Fruit fly (Drosophila melanogaster) Kc167 (cell line): ENCODE measurements around the gene CG42495.

Experiments used
- Myc ChIP-seq: fragments of >200 bp; optimal IDR thresholded peaks from 2 replicates; lab custom pipeline; 2017; ENCODE audit warnings: missing external identifiers
- Sin3A ChIP-seq: fragments of >200 bp; optimal IDR thresholded peaks from 2 replicates; lab custom pipeline; 2018; ENCODE audit warnings: missing external identifiers
- h ChIP-seq: fragments of >200 bp; optimal IDR thresholded peaks from 3 replicates; lab custom pipeline; 2018; ENCODE audit warnings: missing external identifiers
- insv ChIP-seq: fragments of >200 bp; optimal IDR thresholded peaks from 3 replicates; lab custom pipeline; 2018; ENCODE audit warnings: missing external identifiers
- psq ChIP-seq: fragments of >200 bp; optimal IDR thresholded peaks from 2 replicates; lab custom pipeline; 2017; ENCODE audit warnings: missing external identifiers
- ttk ChIP-seq: sonication (Bioruptor generic); optimal IDR thresholded peaks from 2 replicates; lab custom pipeline; 2017; ENCODE audit warnings: missing external identifiers

Gene CG42495

DNA sequence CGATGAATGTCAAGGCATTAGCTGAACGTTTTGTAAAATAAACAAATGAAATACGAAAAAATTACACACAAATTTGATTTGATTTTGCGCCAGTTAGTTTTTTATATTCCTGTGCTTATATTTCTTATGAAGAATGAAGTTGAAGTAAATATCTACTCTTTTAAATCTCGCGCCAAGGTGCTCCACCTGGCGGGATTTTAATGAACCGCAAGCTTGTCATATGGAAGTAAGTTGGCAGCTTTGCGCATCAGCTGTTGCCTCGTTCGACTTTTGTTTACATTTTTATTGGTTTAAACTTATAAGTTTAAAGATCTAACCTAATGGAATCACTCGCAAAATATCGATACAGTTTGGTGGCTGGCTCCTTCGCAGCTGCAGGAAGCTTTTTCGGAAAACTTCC is at the start of gene CG42495:
Gene CG42495, plus strand, starts transcription at position 247 of the 400 bp plus-strand sequence.
- TF ChIP-seq ttk (no peak), psq (lab: Kevin White, UChicago) (no peak), insv (no peak), Sin3A (no peak), h (lab: Kevin White, UChicago) (no peak), Myc (lab: Kevin White, UChicago) (no peak)

DNA sequence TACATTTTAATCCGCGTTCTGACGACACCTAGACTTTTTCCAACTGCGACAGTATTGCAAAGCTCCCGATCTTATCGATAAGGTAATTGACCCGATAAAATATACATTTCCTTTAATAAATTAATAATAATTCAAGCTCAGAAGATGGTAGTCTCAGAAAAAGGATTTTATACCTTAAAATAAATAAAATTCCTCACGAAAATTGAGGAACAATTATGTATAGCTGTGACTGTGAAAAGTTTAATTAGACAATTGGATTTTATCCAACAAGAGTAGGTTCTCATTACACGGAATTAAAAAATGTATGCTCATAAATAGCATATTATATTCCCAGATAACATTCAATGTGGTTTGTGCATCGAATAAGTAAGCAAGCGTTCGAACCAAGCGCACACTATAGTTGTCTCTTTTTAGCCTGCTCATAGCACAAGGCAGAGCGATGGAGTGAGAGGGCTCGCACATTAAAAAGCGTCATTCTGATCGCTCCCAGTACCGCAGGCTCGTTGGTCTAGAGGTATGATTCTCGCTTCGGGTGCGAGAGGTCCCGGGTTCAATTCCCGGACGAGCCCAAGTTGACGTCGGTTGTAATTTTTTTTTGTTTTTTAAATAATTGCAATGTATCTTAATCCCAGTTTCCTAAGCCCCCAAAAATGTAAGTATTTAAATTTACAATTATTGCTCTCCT is 49.1 kb upstream of the CG42495 start, which contains the start of the genes CG13380 and CG4174:
Gene CG13380, minus strand, starts transcription at position 51 of the 685 bp plus-strand sequence.
Gene CG4174, minus strand, starts transcription at position 51 of the 685 bp plus-strand sequence.
- TF ChIP-seq Myc (lab: Kevin White, UChicago) (no peak), ttk (no peak), psq (lab: Kevin White, UChicago) (no peak), insv (no peak)

DNA sequence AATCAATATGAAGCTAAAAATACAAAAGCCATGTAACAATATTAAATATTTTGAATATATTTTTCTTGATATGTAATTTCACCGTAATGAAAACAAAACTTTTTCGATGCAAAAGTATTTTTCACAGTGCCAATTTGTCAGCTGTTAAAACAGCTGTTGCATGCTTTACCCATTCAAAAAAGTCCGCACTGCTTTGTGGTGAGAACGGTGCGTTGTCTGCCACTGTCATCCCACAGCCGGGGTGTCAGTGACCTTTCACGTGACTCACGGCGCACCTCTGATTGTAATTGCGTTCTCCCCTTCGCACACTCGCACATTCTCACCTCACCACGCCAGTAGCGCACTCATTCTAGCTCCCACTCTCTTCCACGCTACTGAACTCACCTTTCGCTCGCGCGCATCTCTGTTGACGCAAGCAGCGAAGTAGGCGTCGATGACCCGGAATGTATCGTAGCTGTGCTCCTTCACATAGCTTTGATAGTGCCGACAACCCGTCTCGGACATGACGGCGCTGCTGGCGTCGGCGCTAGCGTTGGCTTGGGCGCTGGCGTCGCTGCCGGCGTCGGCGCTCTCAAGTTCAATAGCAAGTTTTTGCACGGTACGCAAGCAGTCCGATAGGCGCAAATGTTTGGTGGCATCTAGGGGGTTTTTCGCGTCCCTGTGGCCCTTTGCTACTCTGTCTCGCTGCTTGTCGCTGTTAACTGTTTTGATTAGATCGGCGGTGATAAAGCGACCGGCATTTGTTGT is 46.0 kb upstream of the CG42495 start:
- no peak for TF ChIP-seq insv
- TF ChIP-seq psq (lab: Kevin White, UChicago): no peak
- TF ChIP-seq h (lab: Kevin White, UChicago): no peak
- no peak for TF ChIP-seq ttk

DNA sequence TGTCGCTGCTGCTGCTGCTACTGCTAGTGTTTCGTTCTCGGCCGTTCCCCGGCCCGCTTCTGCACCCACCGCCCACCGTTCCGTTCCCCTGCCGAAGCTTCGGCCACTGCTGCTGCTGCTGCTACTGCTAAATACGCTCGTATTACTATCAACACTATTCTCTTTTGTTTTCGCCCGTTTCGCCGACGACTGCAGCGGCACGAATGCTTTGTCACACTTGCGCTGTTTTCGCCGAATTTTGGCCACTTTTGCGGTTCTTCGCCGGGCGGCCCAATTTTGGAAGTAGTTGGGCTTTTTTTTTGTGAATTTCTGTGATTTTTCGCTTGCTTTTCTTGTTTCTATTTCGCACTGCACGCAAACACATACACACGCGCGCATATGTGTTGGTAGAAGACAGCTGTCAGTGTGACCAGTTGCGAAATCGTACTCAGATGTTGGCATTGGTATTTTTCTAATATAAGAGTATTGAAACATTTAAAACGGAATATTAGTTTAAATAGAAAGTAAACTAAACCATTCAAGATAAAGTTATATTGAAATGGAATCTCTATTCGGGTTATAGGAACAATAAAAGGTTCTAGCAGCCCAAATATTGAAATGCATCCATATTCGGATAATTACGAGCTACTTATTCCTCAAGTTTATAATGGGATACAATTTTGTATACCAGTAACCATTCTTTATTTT is 45.3 kb upstream of the CG42495 start, which contains the start of gene not:
Gene not, minus strand, starts transcription at position 395 of the 687 bp plus-strand sequence.
- no peak for TF ChIP-seq psq (lab: Kevin White, UChicago)
- TF ChIP-seq insv: no peak
- TF ChIP-seq Sin3A: no peak
- TF ChIP-seq Myc (lab: Kevin White, UChicago): no peak
- TF ChIP-seq h (lab: Kevin White, UChicago): no peak
- TF ChIP-seq ttk: no peak

DNA sequence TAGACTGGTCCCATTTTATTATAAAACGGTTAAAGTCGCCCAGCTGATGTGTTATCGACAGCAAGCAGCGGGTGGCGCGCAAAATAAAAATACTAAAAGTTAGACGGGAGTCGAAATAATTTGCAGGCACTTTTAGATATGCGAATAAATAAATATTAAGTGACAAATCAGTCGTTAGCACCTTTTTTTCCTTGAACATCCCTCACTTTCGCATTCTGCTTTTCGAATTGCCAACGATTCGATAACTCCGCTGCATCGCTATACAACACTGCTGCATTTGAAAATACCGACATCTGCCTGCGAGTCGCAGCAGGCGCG is 44.8 kb upstream of the CG42495 start, which contains the start of gene bora:
Gene bora, plus strand, starts transcription at position 271 of the 318 bp plus-strand sequence.
- TF ChIP-seq Sin3A (no peak), ttk (no peak), h (lab: Kevin White, UChicago) (no peak), insv (no peak), Myc (lab: Kevin White, UChicago) (no peak), psq (lab: Kevin White, UChicago) (no peak)

DNA sequence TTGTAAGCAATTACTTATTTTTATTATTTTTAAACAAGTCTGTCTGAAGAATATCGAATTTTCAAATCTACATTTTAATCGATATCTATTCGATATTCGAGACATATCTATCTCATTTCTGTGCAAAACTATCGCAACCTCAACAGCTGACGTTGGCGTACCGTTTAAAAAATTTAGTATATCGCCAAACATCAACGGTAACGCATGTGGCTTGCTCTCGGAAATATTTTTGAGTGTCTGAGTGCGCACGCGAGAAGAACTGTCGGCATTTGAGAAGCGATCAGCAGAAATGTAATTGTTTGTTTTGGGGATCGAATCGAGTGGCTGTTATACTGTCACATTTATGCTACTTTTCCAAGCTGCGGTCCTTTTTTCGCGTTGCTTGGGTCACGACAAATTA is 41.4 kb upstream of the CG42495 start, which contains the start of gene MYPT-75D:
Gene MYPT-75D, plus strand, starts transcription at position 174 of the 400 bp plus-strand sequence.
- TF ChIP-seq Myc (lab: Kevin White, UChicago): no peak

DNA sequence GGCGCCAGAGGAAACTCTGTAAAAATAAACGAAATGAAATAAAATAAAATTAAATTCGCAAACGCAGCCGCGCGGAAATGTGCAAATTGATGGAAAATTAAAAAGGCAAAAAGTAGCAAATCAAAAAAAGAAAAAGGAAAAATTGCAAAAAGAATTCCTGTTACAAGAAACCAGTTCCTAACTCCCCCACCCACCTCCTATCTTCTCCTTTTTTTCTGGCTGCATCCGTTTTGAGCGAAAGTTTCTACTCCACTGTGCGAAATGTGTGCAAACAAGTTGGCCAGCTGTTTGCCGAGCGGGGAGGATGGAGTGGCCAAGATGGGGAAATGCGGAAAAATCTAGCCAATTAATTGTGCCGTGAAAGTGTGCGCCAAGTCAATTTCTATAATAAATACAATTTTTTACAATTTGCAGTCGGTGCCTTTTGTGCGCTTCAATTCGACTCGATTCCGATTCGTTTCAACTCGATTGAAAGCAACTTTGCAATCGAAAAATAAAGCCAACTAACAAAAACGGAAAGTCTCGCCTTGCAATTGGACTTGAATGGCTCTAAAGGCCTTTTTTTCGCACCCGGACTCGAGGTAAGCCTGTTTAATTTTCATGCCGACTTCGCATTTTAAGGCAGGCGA is 40.6 kb upstream of the CG42495 start:
- TF ChIP-seq Sin3A: no peak
- TF ChIP-seq Myc (lab: Kevin White, UChicago): no peak
- TF ChIP-seq h (lab: Kevin White, UChicago): no peak
- TF ChIP-seq insv: no peak
- TF ChIP-seq ttk: no peak
- TF ChIP-seq psq (lab: Kevin White, UChicago): no peak

DNA sequence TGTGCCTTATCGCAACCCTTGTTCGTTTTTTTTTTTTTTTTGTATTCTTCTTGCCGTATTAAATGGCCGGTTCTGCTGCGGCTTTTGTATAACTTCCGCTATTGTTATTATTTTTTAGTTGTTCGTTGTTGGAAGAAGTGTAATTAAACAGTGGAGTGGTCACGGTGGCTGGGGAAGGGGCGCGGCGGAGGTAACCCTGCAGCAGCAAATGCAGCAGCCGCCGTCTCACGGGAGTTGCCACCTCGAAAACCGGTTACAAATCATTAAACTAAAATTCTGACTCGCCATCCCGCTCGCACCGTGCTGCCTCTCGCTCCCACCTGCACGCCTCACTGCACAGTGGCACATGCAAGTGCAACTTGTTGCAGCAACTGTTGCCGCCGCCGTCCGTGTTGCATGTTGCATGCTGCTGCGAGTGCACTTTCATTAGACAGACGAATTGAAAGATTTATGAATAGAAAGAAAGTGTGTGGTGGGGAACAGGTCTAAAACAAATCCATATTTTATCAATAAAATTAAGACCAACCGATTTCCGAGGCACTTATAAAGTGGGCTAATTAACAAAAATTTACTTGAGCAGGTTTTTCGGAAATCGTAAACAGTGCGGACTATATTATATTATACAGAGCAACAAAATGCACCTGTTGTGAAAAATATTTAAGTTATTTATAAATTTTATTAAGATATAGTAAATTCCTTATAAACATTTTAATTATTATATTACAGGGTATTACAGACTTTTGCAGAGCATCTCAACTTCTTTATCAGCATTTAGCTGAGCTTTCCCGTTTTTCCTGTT is 39.3 kb upstream of the CG42495 start:
- TF ChIP-seq Sin3A (no peak), h (lab: Kevin White, UChicago) (no peak), ttk (no peak)

DNA sequence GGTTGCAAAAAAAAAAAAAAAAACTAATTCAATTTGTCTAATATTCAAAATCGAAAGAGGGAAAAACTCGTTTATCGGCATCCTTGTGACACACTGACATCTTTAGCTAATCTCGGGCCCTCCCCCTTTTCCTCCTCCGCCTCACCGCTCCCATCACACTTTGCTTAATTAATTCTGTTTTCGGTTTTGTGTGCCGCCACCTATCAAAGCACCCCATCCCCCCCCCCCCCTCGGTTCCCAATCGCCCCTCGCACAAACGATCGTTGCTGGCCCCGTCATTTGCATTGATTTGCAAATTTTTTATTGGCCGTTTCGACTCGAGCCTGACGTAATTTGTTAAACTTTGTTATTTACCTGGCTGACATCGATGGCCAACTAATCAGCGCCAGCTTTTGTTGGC is 38.7 kb upstream of the CG42495 start:
- TF ChIP-seq insv (no peak), ttk (no peak), h (lab: Kevin White, UChicago) (no peak), psq (lab: Kevin White, UChicago) (no peak), Sin3A (no peak), Myc (lab: Kevin White, UChicago) (no peak)

DNA sequence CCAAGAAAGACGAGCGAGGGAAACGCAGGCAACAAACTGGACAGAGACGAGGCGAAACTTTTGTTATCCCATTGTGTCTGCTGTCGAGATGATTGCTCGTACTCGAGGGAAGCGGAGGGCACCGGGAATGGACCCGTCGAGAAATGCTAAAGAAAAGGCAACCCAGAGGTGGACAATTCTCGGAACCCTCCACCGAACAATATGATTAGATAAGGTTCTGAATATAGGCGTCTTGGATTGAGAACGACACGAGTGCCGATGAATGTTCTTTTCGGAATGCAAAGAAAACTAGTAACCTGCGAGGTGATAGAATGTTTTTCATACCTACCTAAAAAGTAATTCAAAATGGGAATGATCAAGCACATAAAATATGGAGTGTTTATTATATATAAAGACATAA is 37.3 kb upstream of the CG42495 start:
- TF ChIP-seq Myc (lab: Kevin White, UChicago) (no peak), Sin3A (no peak), h (lab: Kevin White, UChicago) (no peak), psq (lab: Kevin White, UChicago) (no peak), ttk (no peak), insv (no peak)

DNA sequence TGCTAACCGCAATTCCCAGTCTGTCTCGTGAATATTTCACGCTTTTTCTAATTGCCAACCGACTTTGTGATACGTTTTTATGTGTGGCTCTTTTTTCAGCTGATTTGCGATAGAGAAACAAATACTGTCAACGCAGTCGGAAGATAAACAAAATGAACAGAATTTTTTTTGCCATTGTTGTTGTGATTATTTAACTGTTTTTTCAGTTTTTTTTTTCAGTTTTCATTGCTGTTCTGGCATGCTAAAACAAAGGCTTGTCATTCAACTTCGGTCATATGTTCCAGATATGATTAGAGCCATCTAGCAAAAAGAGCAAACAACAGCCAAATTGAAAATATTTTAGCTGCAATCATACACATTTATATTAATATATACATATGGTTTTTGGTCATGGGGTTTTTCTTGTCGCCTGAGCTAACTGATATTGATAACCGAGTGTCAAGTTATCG is 35.0 kb upstream of the CG42495 start:
- TF ChIP-seq h (lab: Kevin White, UChicago): no peak
- TF ChIP-seq insv: no peak
- TF ChIP-seq psq (lab: Kevin White, UChicago): no peak
- TF ChIP-seq Sin3A: no peak
- TF ChIP-seq Myc (lab: Kevin White, UChicago): no peak
- no peak for TF ChIP-seq ttk
